Fruit fly (Drosophila melanogaster) whole organism, prepupa: ENCODE data around the gene CG18661.

ENCODE experiments used
- Blimp-1 ChIP-seq: fragments of 200-800 bp; sonication (Bioruptor generic); optimal IDR thresholded peaks from 3 replicates; lab custom pipeline; 2017; ENCODE audit warnings: missing biosample characterization, missing genetic modification characterization, mild to moderate bottlenecking, moderate library complexity, missing genetic modification reagents
- CG10631 ChIP-seq: fragments of 200-800 bp; sonication (Bioruptor generic); optimal IDR thresholded peaks from 2 replicates; lab custom pipeline; 2016; ENCODE audit warnings: missing biosample characterization, missing genetic modification characterization
- CG10669 ChIP-seq: fragments of 200-800 bp; sonication (Bioruptor generic); optimal IDR thresholded peaks from 3 replicates; lab custom pipeline; 2018; ENCODE audit warnings: missing biosample characterization, mild to moderate bottlenecking, missing genetic modification characterization, moderate library complexity
- CG11294 ChIP-seq: fragments of 200-800 bp; sonication (Bioruptor generic); IDR thresholded peaks from 2 replicates; pipeline ENCODE4 v1.3.6; 2022; ENCODE audit warnings: missing biosample characterization, missing genetic modification characterization
- CG11902 ChIP-seq: fragments of 200-800 bp; sonication (Bioruptor generic); optimal IDR thresholded peaks from 3 replicates; lab custom pipeline; 2016; ENCODE audit warnings: missing biosample characterization, missing genetic modification characterization
- CG1621 ChIP-seq: fragments of 200-800 bp; sonication (Bioruptor generic); optimal IDR thresholded peaks from 3 replicates; lab custom pipeline; 2018; ENCODE audit warnings: missing biosample characterization, mild to moderate bottlenecking, missing genetic modification characterization
- CG16779 ChIP-seq: fragments of 200-800 bp; sonication (Bioruptor generic); optimal IDR thresholded peaks from 3 replicates; lab custom pipeline; 2017; ENCODE audit warnings: missing biosample characterization, mild to moderate bottlenecking, missing genetic modification characterization
- CG3032 ChIP-seq: fragments of 200-800 bp; optimal IDR thresholded peaks from 2 replicates; lab custom pipeline; 2019; ENCODE audit warnings: missing biosample characterization, mild to moderate bottlenecking, missing genetic modification characterization, moderate library complexity
- CG31627 ChIP-seq: fragments of 200-800 bp; sonication (Bioruptor generic); optimal IDR thresholded peaks from 3 replicates; lab custom pipeline; 2016; ENCODE audit warnings: missing biosample characterization, missing genetic modification characterization
- CG32006 ChIP-seq: fragments of 200-800 bp; sonication (Bioruptor generic); optimal IDR thresholded peaks from 3 replicates; lab custom pipeline; 2017; ENCODE audit warnings: missing biosample characterization, mild to moderate bottlenecking, missing genetic modification characterization
- CG3919 ChIP-seq: fragments of 200-800 bp; sonication (Bioruptor generic); optimal IDR thresholded peaks from 3 replicates; lab custom pipeline; 2016; ENCODE audit warnings: missing biosample characterization, missing genetic modification characterization
- CG4318 ChIP-seq: fragments of 200-800 bp; sonication (Bioruptor generic); optimal IDR thresholded peaks from 3 replicates; lab custom pipeline; 2017; ENCODE audit warnings: missing biosample characterization, mild to moderate bottlenecking, missing genetic modification characterization
- CG6276 ChIP-seq: fragments of 200-800 bp; sonication (Bioruptor generic); optimal IDR thresholded peaks from 2 replicates; lab custom pipeline; 2017; ENCODE audit warnings: missing biosample characterization, mild to moderate bottlenecking, missing genetic modification characterization
- CG6792 ChIP-seq: fragments of 200-800 bp; sonication (Bioruptor generic); optimal IDR thresholded peaks from 3 replicates; lab custom pipeline; 2016; ENCODE audit warnings: missing biosample characterization, missing genetic modification characterization
- CG6808 ChIP-seq: fragments of 200-800 bp; sonication (Bioruptor generic); optimal IDR thresholded peaks from 3 replicates; lab custom pipeline; 2017; ENCODE audit warnings: missing biosample characterization, missing genetic modification characterization, mild to moderate bottlenecking, moderate library complexity, missing genetic modification reagents
- CG7368 ChIP-seq: fragments of 200-800 bp; sonication (Bioruptor generic); optimal IDR thresholded peaks from 3 replicates; lab custom pipeline; 2016; ENCODE audit warnings: missing biosample characterization, missing genetic modification characterization
- CG8119 ChIP-seq: fragments of 200-800 bp; sonication (Bioruptor generic); IDR thresholded peaks from 3 replicates; pipeline ENCODE4 v1.3.6; 2022; ENCODE audit warnings: missing biosample characterization, missing genetic modification characterization
- CG8632 ChIP-seq: fragments of 200-800 bp; sonication (Bioruptor generic); optimal IDR thresholded peaks from 3 replicates; lab custom pipeline; 2016; ENCODE audit warnings: missing biosample characterization, missing genetic modification characterization
- CG9139 ChIP-seq: fragments of 200-800 bp; sonication (Bioruptor generic); optimal IDR thresholded peaks from 3 replicates; lab custom pipeline; 2017; ENCODE audit warnings: missing biosample characterization, mild to moderate bottlenecking, missing genetic modification characterization
- Eip75B ChIP-seq: fragments of 200-800 bp; sonication (Bioruptor generic); optimal IDR thresholded peaks from 3 replicates; lab custom pipeline; 2016; ENCODE audit warnings: missing biosample characterization, missing genetic modification characterization
- Eip78C ChIP-seq: fragments of 200-800 bp; sonication (Bioruptor generic); peaks from one replicate; lab custom pipeline; 2016; ENCODE audit warnings: missing biosample characterization, missing genetic modification characterization
- Eip93F ChIP-seq: fragments of 200-800 bp; sonication (Bioruptor generic); optimal IDR thresholded peaks from 2 replicates; lab custom pipeline; 2016; ENCODE audit warnings: missing biosample characterization, mild to moderate bottlenecking, missing genetic modification characterization
- Ets21C ChIP-seq: fragments of 200-800 bp; sonication (Bioruptor generic); optimal IDR thresholded peaks from 3 replicates; lab custom pipeline; 2016; ENCODE audit warnings: missing biosample characterization, missing genetic modification characterization
- Gug ChIP-seq: fragments of 200-800 bp; sonication (Bioruptor generic); IDR thresholded peaks from 2 replicates; pipeline ENCODE4 v1.3.6; 2022; ENCODE audit warnings: missing biosample characterization, missing genetic modification characterization
- Hr38 ChIP-seq: sonication (Bioruptor generic); optimal IDR thresholded peaks from 2 replicates; lab custom pipeline; 2016; ENCODE audit warnings: missing biosample characterization, missing genetic modification characterization
- Hr4 ChIP-seq: fragments of 200-800 bp; sonication (Bioruptor generic); optimal IDR thresholded peaks from 3 replicates; lab custom pipeline; 2016; ENCODE audit warnings: missing biosample characterization, missing genetic modification characterization
- Lpt ChIP-seq: fragments of 200-800 bp; sonication (Bioruptor generic); optimal IDR thresholded peaks from 3 replicates; lab custom pipeline; 2016; ENCODE audit warnings: missing biosample characterization, missing genetic modification characterization
- Met ChIP-seq: fragments of 200-800 bp; sonication (Bioruptor generic); optimal IDR thresholded peaks from 3 replicates; lab custom pipeline; 2016; ENCODE audit warnings: missing biosample characterization, missing genetic modification characterization
- OdsH ChIP-seq: fragments of 200-800 bp; sonication (Bioruptor generic); optimal IDR thresholded peaks from 3 replicates; lab custom pipeline; 2016; ENCODE audit warnings: missing biosample characterization, missing genetic modification characterization
- Smox ChIP-seq: fragments of 200-800 bp; sonication (Bioruptor generic); optimal IDR thresholded peaks from 3 replicates; lab custom pipeline; 2016; ENCODE audit warnings: missing biosample characterization, missing genetic modification characterization
- Sox102F ChIP-seq: fragments of 200-800 bp; sonication (Bioruptor generic); optimal IDR thresholded peaks from 2 replicates; lab custom pipeline; 2016; ENCODE audit warnings: missing biosample characterization, mild to moderate bottlenecking, missing genetic modification characterization
- Sox15 ChIP-seq: fragments of 200-800 bp; sonication (Bioruptor generic); optimal IDR thresholded peaks from 3 replicates; lab custom pipeline; 2016; ENCODE audit warnings: missing biosample characterization, missing genetic modification characterization
- achi ChIP-seq: fragments of 200-800 bp; sonication (Bioruptor generic); optimal IDR thresholded peaks from 3 replicates; lab custom pipeline; 2016; ENCODE audit warnings: missing biosample characterization, missing genetic modification characterization
- acj6 ChIP-seq: fragments of 200-800 bp; sonication (Bioruptor generic); optimal IDR thresholded peaks from 3 replicates; lab custom pipeline; 2016; ENCODE audit warnings: missing biosample characterization, missing genetic modification characterization
- cyc ChIP-seq: fragments of 200-800 bp; sonication (Bioruptor generic); optimal IDR thresholded peaks from 3 replicates; lab custom pipeline; 2016; ENCODE audit warnings: missing biosample characterization, missing genetic modification characterization
- dac ChIP-seq: fragments of 200-800 bp; sonication (Bioruptor generic); optimal IDR thresholded peaks from 2 replicates; lab custom pipeline; 2017; ENCODE audit warnings: missing biosample characterization, mild to moderate bottlenecking, missing genetic modification characterization
- dsx ChIP-seq: fragments of 200-800 bp; optimal IDR thresholded peaks from 3 replicates; lab custom pipeline; 2019; ENCODE audit warnings: missing biosample characterization, mild to moderate bottlenecking, missing genetic modification characterization, moderate library complexity; ENCODE audit not compliant: poor library complexity, severe bottlenecking
- eg ChIP-seq: fragments of 200-800 bp; sonication (Bioruptor generic); IDR thresholded peaks from 3 replicates; pipeline ENCODE4 v1.3.6; 2022; ENCODE audit warnings: missing biosample characterization, missing genetic modification characterization
- esn ChIP-seq: fragments of 200-800 bp; sonication (Bioruptor generic); optimal IDR thresholded peaks from 2 replicates; lab custom pipeline; 2016; ENCODE audit warnings: missing biosample characterization, mild to moderate bottlenecking, missing genetic modification characterization, moderate library complexity
- fd85E ChIP-seq: fragments of 200-800 bp; sonication (Bioruptor generic); optimal IDR thresholded peaks from 3 replicates; lab custom pipeline; 2016; ENCODE audit warnings: missing biosample characterization, missing genetic modification characterization
- fkh ChIP-seq: fragments of 200-800 bp; sonication (Bioruptor generic); optimal IDR thresholded peaks from 3 replicates; lab custom pipeline; 2017; ENCODE audit warnings: missing biosample characterization, mild to moderate bottlenecking, missing genetic modification characterization, moderate library complexity
- net ChIP-seq: fragments of 200-800 bp; sonication (Bioruptor generic); optimal IDR thresholded peaks from 3 replicates; lab custom pipeline; 2016; ENCODE audit warnings: missing biosample characterization, missing genetic modification characterization
- pdm3 ChIP-seq: fragments of 200-800 bp; sonication (Bioruptor generic); optimal IDR thresholded peaks from 3 replicates; lab custom pipeline; 2016; ENCODE audit warnings: missing biosample characterization, missing genetic modification characterization
- salr ChIP-seq, 2 experiments: fragments of 200-800 bp; sonication (Bioruptor generic); optimal IDR thresholded peaks; 3 replicates each; lab custom pipeline; 2016 to 2018; ENCODE audit warnings: missing biosample characterization in 2 of 2, missing genetic modification characterization in 2 of 2, mild to moderate bottlenecking in 1 of 2
- spab ChIP-seq: fragments of 200-800 bp; sonication (Bioruptor generic); optimal IDR thresholded peaks from 2 replicates; lab custom pipeline; 2017; ENCODE audit warnings: missing biosample characterization, mild to moderate bottlenecking, missing genetic modification characterization, missing genetic modification reagents
- ss ChIP-seq, 2 experiments: fragments of 200-800 bp; sonication (Bioruptor generic); optimal IDR thresholded peaks; 2 replicates in 1 of 2; 3 replicates in 1 of 2; lab custom pipeline; 2017 to 2018; ENCODE audit warnings: mild to moderate bottlenecking in 2 of 2, missing biosample characterization in 2 of 2, missing genetic modification characterization in 2 of 2, moderate library complexity in 1 of 2
- svp ChIP-seq: fragments of 200-800 bp; sonication (Bioruptor generic); peaks from one replicate; lab custom pipeline; 2016; ENCODE audit warnings: missing biosample characterization, missing genetic modification characterization
- topi ChIP-seq: fragments of 200-800 bp; sonication (Bioruptor generic); optimal IDR thresholded peaks from 3 replicates; lab custom pipeline; 2016; ENCODE audit warnings: missing biosample characterization, missing genetic modification characterization
- vri ChIP-seq: fragments of 200-800 bp; sonication (Bioruptor generic); optimal IDR thresholded peaks from 3 replicates; lab custom pipeline; 2016; ENCODE audit warnings: missing biosample characterization, mild to moderate bottlenecking, missing genetic modification characterization

CG18661 gene

DNA sequence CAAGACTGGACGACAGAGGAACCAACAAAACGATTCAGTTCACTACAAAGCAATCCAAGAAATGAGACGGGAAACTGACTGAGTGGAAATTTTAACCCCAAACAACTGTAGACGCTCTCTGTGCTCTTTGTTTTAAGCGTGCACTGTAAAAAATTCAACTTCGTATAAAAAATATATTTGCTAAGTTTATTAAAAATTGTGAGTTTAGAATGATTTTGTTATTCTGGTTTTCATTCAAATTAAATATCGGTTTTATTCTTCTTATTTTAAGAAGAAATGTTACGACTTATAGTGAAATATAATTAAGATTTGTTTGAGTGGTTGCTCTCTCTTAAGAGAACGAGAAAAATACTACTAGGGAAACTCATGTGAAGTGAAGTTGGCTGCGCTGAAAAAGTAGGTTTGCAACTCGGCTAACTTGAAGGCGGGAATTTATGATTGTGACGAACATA, 39.3 kb upstream of the CG18661 start (continued):
- TF ChIP-seq cyc: peak; percentile 60
- TF ChIP-seq topi (GFP tag; lab: Kevin White, UChicago): peak; percentile 74
- peak; percentile 61 for TF ChIP-seq Sox15 (GFP tag; lab: Kevin White, UChicago)
- TF ChIP-seq fkh: peak; percentile 40
- TF ChIP-seq CG4318 (GFP tag; lab: Kevin White, UChicago): peak; percentile 69
- peak; percentile 97 for TF ChIP-seq Hr4
- TF ChIP-seq CG3032: no peak
- peak; percentile 87 for TF ChIP-seq dac (GFP tag; lab: Kevin White, UChicago)
- peak; percentile 91 for TF ChIP-seq Met (GFP tag; lab: Kevin White, UChicago)
- peak; percentile 95 for TF ChIP-seq CG10631 (GFP tag; lab: Kevin White, UChicago)
- TF ChIP-seq, all 60 proteins: peak for 51

DNA sequence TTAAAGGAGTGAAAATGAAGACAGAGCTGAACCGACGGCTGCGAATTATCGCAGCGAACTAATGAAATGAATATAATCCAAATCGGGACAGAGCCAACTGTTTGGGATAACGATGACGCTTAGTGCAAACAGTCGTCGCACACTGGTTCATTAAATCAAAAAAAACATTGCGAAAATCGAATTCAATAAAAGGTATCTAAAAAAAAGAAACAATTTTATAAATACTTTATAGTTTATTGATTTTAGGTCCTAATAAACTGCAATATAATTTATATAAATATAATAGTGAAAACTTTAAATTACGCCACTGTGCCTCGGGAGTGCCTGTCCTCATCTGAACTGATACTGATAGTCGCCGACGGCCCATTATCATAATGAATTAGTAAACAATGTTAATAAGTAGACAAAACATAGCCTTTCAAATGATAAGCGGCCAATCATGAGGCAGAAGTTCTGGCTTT, 38.4 kb upstream of the CG18661 start, which contains the start of gene CG31886:
CG31886 (minus strand) TSS at position 51 of the 461 bp plus-strand sequence.
- TF ChIP-seq svp (GFP tag; lab: Kevin White, UChicago) (peak; percentile 24), acj6 (GFP tag; lab: Kevin White, UChicago) (peak; percentile 10), CG9139 (no peak), Lpt (GFP tag; lab: Kevin White, UChicago) (no peak), CG6792 (GFP tag; lab: Kevin White, UChicago) (no peak), Met (GFP tag; lab: Kevin White, UChicago) (no peak), achi (GFP tag; lab: Kevin White, UChicago) (peak; percentile 45), vri (no peak), net (GFP tag; lab: Kevin White, UChicago) (no peak), CG3919 (GFP tag; lab: Kevin White, UChicago) (peak; percentile 20), OdsH (GFP tag; lab: Kevin White, UChicago) (peak; percentile 56), ss (GFP tag; optimal IDR thresholded peaks at IDR 0.05; lab: Kevin White, UChicago) (no peak), CG4318 (GFP tag; lab: Kevin White, UChicago) (peak; percentile 17), CG11294 (GFP tag; lab: Robert Waterston, UW) (peak; percentile 44), Eip75B (GFP tag; lab: Kevin White, UChicago) (no peak), CG11902 (no peak), CG10631 (GFP tag; lab: Kevin White, UChicago) (peak; percentile 27), CG16779 (tag; lab: Kevin White, UChicago) (peak; percentile 29), CG10669 (peak; percentile 1), CG1621 (no peak), Gug (GFP tag; lab: Robert Waterston, UW) (no peak; the same call in 1 of the 2 replicates), Hr4 (peak; percentile 15), Eip93F (GFP tag; lab: Kevin White, UChicago) (no peak), CG31627 (no peak), Smox (no peak), Hr38 (no peak), spab (GFP tag; lab: Kevin White, UChicago) (no peak), CG7368 (GFP tag; lab: Kevin White, UChicago) (no peak), salr (GFP tag; optimal IDR thresholded peaks at IDR 0.05; lab: Kevin White, UChicago) (peak in 1 of 2 experiments; percentile 11), fkh (peak; percentile 56), CG6276 (peak; percentile 73), Ets21C (GFP tag; lab: Kevin White, UChicago) (no peak), fd85E (GFP tag; lab: Kevin White, UChicago) (no peak), pdm3 (GFP tag; lab: Kevin White, UChicago) (peak; percentile 25), dsx (GFP tag; lab: Kevin White, UChicago) (no peak), Sox15 (GFP tag; lab: Kevin White, UChicago) (no peak), Blimp-1 (no peak), CG8119 (peak; percentile 84; the same call in 2 of the 3 replicates), esn (GFP tag; lab: Kevin White, UChicago) (no peak), Sox102F (GFP tag; lab: Kevin White, UChicago) (no peak), CG32006 (GFP tag; lab: Kevin White, UChicago) (peak; percentile 75), CG6808 (no peak), eg (GFP tag; lab: Robert Waterston, UW) (peak; percentile 82; the same call in 2 of the 3 replicates), CG8632 (GFP tag; lab: Kevin White, UChicago) (no peak), Eip78C (GFP tag; lab: Kevin White, UChicago) (no peak)
